Fruit fly (Drosophila melanogaster): ENCODE measurements around the gene ND-ASHI.
A peak's percentile ranks its signal among the peaks of the same experiment; 100 is the strongest.

Gene ND-ASHI

DNA sequence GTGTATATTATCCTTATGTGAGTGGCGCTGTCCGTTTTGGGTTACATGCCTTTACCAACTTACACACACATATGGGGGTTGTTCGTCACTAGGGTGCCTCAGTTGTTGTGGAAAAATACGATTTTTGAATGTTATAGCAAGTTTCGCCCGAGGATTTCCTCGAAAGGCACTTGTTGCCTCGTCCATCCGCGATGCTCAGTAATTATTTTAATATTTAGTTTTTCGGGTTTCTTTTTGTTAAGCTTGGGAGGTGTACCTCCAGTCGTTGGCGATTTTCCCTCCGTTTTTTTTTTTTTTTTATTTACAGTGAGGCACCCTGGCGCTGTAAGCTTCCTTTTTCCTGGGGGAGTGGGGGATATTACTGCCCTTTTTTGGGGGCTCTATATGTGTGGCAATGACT is 17.5 kb upstream of the ND-ASHI start:
- TF ChIP-seq CG1620 (GFP tag; optimal IDR thresholded peaks at IDR 0.05) (no peak), Mnt (GFP tag; optimal IDR thresholded peaks at IDR 0.05) (peak; percentile 44), CG5204 (GFP tag; optimal IDR thresholded peaks at IDR 0.05) (peak; percentile 70), Crg-1 (GFP tag; optimal IDR thresholded peaks at IDR 0.05) (peak; percentile 38), cic (GFP tag; optimal IDR thresholded peaks at IDR 0.05) (no peak), CG7045 (GFP tag; optimal IDR thresholded peaks at IDR 0.05) (peak; percentile 57), Hr96 (GFP tag; optimal IDR thresholded peaks at IDR 0.05) (no peak), cnc (optimal IDR thresholded peaks at IDR 0.05) (no peak), CG14711 (tag; optimal IDR thresholded peaks at IDR 0.05) (peak; percentile 45), CG11617 (GFP tag; optimal IDR thresholded peaks at IDR 0.05) (peak; percentile 63), bab1 (GFP tag; optimal IDR thresholded peaks at IDR 0.05) (peak; percentile 20), tj (GFP tag; optimal IDR thresholded peaks at IDR 0.05) (peak; percentile 40), CG7101 (tag; optimal IDR thresholded peaks at IDR 0.05) (peak; percentile 70), ovo (GFP tag; optimal IDR thresholded peaks at IDR 0.05) (peak; percentile 14), CG12768 (GFP tag; optimal IDR thresholded peaks at IDR 0.05) (peak; percentile 68), CG33017 (tag; optimal IDR thresholded peaks at IDR 0.05) (peak; percentile 60), Clk (GFP tag; optimal IDR thresholded peaks at IDR 0.05) (peak; percentile 27), toe (GFP tag; optimal IDR thresholded peaks at IDR 0.05) (peak; percentile 60)

DNA sequence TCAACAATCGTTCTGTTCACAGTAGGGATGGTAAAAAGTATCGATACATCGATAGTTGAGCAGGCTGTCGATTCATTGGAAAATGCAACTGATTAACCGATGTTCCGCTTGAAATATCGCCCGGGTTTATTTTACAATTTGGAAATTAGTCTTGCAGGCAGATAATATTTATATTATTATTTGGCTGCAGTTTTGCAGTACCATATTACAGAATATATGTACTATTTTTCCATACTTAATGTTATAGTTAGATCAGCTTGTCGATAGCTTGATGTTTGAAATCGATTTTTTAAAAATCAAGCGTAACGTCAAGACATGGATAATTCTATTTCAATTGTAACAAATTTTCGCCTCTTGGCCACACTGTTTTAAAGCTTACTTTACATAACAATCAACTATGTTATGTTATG is 16.1 kb upstream of the ND-ASHI start, which contains the start of gene CG14442:
Gene CG14442 (minus strand): TSS at position 29 of the 410 bp plus-strand sequence.
- peak; percentile 65 for TF ChIP-seq CG11617 (GFP tag; optimal IDR thresholded peaks at IDR 0.05)
- no peak for TF ChIP-seq toe (GFP tag; optimal IDR thresholded peaks at IDR 0.05)
- TF ChIP-seq kay (GFP tag; ENCODE audit: borderline replicate concordance) = no peak
- no peak for TF ChIP-seq CG5204 (GFP tag; optimal IDR thresholded peaks at IDR 0.05)
- peak; percentile 30 for TF ChIP-seq CG33017 (tag; optimal IDR thresholded peaks at IDR 0.05)
- peak; percentile 41 for TF ChIP-seq pad (GFP tag; optimal IDR thresholded peaks at IDR 0.05)
- peak; percentile 59 for TF ChIP-seq Mnt (GFP tag; optimal IDR thresholded peaks at IDR 0.05)
- peak; percentile 76 for TF ChIP-seq CG7101 (tag; optimal IDR thresholded peaks at IDR 0.05)
- no peak for TF ChIP-seq Hr96 (GFP tag; optimal IDR thresholded peaks at IDR 0.05)
- no peak for TF ChIP-seq cnc (optimal IDR thresholded peaks at IDR 0.05)
- peak; percentile 70 for TF ChIP-seq CG1620 (GFP tag; optimal IDR thresholded peaks at IDR 0.05)
- TF ChIP-seq bab1 (GFP tag; optimal IDR thresholded peaks at IDR 0.05) = peak; percentile 69
- peak; percentile 28 for TF ChIP-seq ovo (GFP tag; optimal IDR thresholded peaks at IDR 0.05)
- TF ChIP-seq CG14711 (tag; optimal IDR thresholded peaks at IDR 0.05) = peak; percentile 68
- TF ChIP-seq tj (GFP tag; optimal IDR thresholded peaks at IDR 0.05) = no peak
- TF ChIP-seq Crg-1 (GFP tag; optimal IDR thresholded peaks at IDR 0.05) = peak; percentile 62
- TF ChIP-seq CG12768 (GFP tag; optimal IDR thresholded peaks at IDR 0.05) = no peak
- no peak for TF ChIP-seq Clk (GFP tag; optimal IDR thresholded peaks at IDR 0.05)
- TF ChIP-seq CG7045 (GFP tag; optimal IDR thresholded peaks at IDR 0.05) = no peak
- TF ChIP-seq cic (GFP tag; optimal IDR thresholded peaks at IDR 0.05) = no peak

DNA sequence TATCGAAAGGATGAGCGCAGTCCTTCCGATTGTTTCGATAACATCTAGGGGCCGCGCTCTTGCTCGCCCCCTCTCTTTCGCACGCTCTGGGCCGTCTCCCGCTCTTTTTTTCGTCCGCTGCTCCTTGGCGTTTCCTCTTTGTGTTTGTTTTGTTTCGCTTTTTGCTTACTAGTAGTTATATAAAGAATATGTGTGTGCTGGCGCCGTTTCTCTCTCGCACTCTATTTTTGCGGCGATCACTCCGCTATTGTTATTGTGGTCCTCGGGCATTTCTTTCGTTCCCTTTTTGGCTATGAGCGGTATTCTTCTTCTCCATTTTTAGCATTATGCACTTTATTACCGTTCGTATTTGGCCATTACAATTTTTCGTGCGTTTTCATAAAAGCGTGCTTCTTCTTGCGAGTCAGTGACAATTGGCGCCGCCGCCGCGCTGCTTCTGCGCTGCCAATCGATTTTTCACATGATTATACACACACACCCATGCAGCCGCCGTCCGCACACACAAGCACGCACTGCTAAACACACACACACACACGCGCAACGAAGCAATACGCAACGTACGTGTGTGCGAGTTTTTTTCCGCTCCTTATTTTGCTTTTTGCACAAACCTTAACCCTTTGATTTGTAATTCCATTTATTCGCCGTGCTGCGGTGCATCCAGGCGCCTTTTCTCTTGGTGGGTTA is 15.3 kb upstream of the ND-ASHI start:
- TF ChIP-seq pad (GFP tag; optimal IDR thresholded peaks at IDR 0.05) = no peak
- TF ChIP-seq toe (GFP tag; optimal IDR thresholded peaks at IDR 0.05) = no peak
- no peak for TF ChIP-seq CG7045 (GFP tag; optimal IDR thresholded peaks at IDR 0.05)
- peak; percentile 32 for TF ChIP-seq bab1 (GFP tag; optimal IDR thresholded peaks at IDR 0.05)
- no peak for TF ChIP-seq kay (GFP tag; ENCODE audit: borderline replicate concordance)
- peak; percentile 41 for TF ChIP-seq Mnt (GFP tag; optimal IDR thresholded peaks at IDR 0.05)
- no peak for TF ChIP-seq CG11617 (GFP tag; optimal IDR thresholded peaks at IDR 0.05)
- no peak for TF ChIP-seq CG14711 (tag; optimal IDR thresholded peaks at IDR 0.05)
- TF ChIP-seq CG12768 (GFP tag; optimal IDR thresholded peaks at IDR 0.05) = no peak
- TF ChIP-seq Crg-1 (GFP tag; optimal IDR thresholded peaks at IDR 0.05) = no peak
- peak; percentile 81 for TF ChIP-seq cic (GFP tag; optimal IDR thresholded peaks at IDR 0.05)
- TF ChIP-seq cnc (optimal IDR thresholded peaks at IDR 0.05) = no peak
- TF ChIP-seq tj (GFP tag; optimal IDR thresholded peaks at IDR 0.05) = peak; percentile 58
- no peak for TF ChIP-seq Clk (GFP tag; optimal IDR thresholded peaks at IDR 0.05)
- no peak for TF ChIP-seq CG33017 (tag; optimal IDR thresholded peaks at IDR 0.05)
- TF ChIP-seq Hr96 (GFP tag; optimal IDR thresholded peaks at IDR 0.05) = no peak
- TF ChIP-seq CG7101 (tag; optimal IDR thresholded peaks at IDR 0.05) = no peak
- TF ChIP-seq CG5204 (GFP tag; optimal IDR thresholded peaks at IDR 0.05) = no peak
- no peak for TF ChIP-seq ovo (GFP tag; optimal IDR thresholded peaks at IDR 0.05)
- TF ChIP-seq CG1620 (GFP tag; optimal IDR thresholded peaks at IDR 0.05) = no peak

DNA sequence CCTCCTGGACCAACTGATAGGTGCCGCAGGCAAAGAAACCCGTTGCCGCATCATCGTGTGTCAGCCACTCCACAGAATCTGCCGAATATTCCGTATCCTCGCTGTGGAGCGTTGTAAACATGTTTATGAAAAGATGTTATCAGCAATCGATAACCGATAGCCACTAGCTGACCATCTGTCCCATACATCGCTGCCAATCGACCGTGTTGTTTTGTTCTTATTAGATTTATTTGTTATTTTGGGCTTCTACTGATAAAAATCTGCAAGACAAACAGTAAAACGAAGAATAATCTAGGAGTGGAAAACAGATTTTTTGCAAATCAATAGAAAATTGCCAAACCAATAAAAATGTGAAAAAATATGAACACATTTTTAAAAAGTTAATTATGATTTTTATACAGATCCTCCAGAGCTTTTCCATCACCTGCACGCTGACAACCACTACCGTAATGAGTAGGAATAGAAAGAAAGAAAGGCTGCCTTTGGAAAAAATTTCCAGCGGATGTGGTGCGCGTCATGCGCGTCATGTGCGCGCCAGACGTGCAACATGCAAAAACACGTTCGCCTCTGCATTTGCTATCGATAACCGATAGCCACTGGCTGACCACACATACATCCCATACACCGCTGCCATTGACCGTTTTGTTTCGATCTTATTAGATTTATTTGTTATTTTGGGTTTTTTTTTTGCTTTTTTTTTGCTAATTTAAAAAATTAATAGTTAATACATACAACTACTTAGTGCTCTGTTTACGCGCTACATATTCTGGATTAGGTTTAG is 9.9 kb upstream of the ND-ASHI start, which contains the start of gene CG3184:
Gene CG3184 (minus strand): TSS at position 155 of the 781 bp plus-strand sequence.
- TF ChIP-seq cic (GFP tag; optimal IDR thresholded peaks at IDR 0.05) = no peak
- no peak for TF ChIP-seq CG7101 (tag; optimal IDR thresholded peaks at IDR 0.05)
- TF ChIP-seq CG1620 (GFP tag; optimal IDR thresholded peaks at IDR 0.05) = peak; percentile 31
- TF ChIP-seq tj (GFP tag; optimal IDR thresholded peaks at IDR 0.05) = peak; percentile 8
- no peak for TF ChIP-seq Clk (GFP tag; optimal IDR thresholded peaks at IDR 0.05)
- no peak for TF ChIP-seq kay (GFP tag; ENCODE audit: borderline replicate concordance)
- TF ChIP-seq CG7045 (GFP tag; optimal IDR thresholded peaks at IDR 0.05) = no peak
- no peak for TF ChIP-seq CG5204 (GFP tag; optimal IDR thresholded peaks at IDR 0.05)
- TF ChIP-seq CG14711 (tag; optimal IDR thresholded peaks at IDR 0.05) = no peak
- TF ChIP-seq CG33017 (tag; optimal IDR thresholded peaks at IDR 0.05) = no peak
- TF ChIP-seq toe (GFP tag; optimal IDR thresholded peaks at IDR 0.05) = no peak
- TF ChIP-seq CG12768 (GFP tag; optimal IDR thresholded peaks at IDR 0.05) = no peak
- TF ChIP-seq CG11617 (GFP tag; optimal IDR thresholded peaks at IDR 0.05) = peak; percentile 19
- no peak for TF ChIP-seq Crg-1 (GFP tag; optimal IDR thresholded peaks at IDR 0.05)
- no peak for TF ChIP-seq ovo (GFP tag; optimal IDR thresholded peaks at IDR 0.05)
- peak; percentile 12 for TF ChIP-seq Mnt (GFP tag; optimal IDR thresholded peaks at IDR 0.05)
- no peak for TF ChIP-seq cnc (optimal IDR thresholded peaks at IDR 0.05)
- no peak for TF ChIP-seq bab1 (GFP tag; optimal IDR thresholded peaks at IDR 0.05)
- TF ChIP-seq pad (GFP tag; optimal IDR thresholded peaks at IDR 0.05) = peak; percentile 4
- TF ChIP-seq Hr96 (GFP tag; optimal IDR thresholded peaks at IDR 0.05) = no peak

All from whole organism, adult.